Fruit fly (Drosophila melanogaster) Kc167 (cell line): ENCODE data around the gene usp.

Experiments
- Myc ChIP-seq: fragments of >200 bp; optimal IDR thresholded peaks from 2 replicates; lab custom pipeline; 2017; ENCODE audit warnings: missing external identifiers
- h ChIP-seq: fragments of >200 bp; optimal IDR thresholded peaks from 3 replicates; lab custom pipeline; 2018; ENCODE audit warnings: missing external identifiers
- insv ChIP-seq: fragments of >200 bp; optimal IDR thresholded peaks from 3 replicates; lab custom pipeline; 2018; ENCODE audit warnings: missing external identifiers
- psq ChIP-seq: fragments of >200 bp; optimal IDR thresholded peaks from 2 replicates; lab custom pipeline; 2017; ENCODE audit warnings: missing external identifiers

DNA sequence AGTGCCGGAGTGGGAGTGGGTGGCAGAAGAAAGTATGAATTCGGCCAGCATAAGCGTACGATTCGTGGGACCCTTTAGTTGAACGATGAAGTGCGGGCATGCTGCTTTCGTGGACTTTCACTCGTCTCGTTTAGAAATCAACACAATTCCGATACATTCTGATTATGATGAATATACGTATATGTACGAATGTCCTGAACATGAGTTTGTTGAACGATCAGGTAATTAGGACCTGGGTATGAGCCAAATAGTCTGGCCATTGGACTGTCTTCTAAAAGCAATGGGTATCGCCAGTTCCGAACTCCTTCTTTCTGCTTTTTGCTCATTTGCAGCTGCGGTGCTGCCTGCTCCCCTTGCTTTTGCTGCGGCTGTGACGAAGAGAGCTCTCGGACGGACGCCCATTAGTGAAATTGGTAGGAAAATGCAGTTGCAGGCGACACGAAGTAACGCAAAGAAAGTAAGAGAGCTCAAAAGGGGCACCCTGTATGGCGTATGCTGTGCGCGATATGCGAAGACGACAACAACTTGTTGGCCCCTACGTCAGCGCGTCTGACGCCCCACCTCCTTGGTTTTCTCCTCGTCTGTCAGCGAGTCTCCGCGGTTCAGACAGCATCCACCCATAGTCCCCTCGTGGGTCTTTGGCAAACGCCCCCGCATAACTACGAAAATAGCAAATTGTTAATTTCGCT, 5.2 kb downstream of the usp start:
- TF ChIP-seq h (lab: Kevin White, UChicago) (no peak), psq (lab: Kevin White, UChicago) (no peak), insv (lab: Kevin White, UChicago) (no peak), Myc (lab: Kevin White, UChicago) (no peak)
